Worm (Caenorhabditis elegans) whole organism, mixed stage, embryonic: ENCODE data around the gene gly-1.
"Not testable (repeated sequence)": the region's sequence is repeated elsewhere in the genome, so short reads cannot be mapped to it uniquely, and the experiment has no call there.

Source experiments
- bed-3 ChIP-seq: fragments of 200-800 bp; sonication (Bioruptor generic); optimal IDR thresholded peaks from 3 replicates; lab custom pipeline; 2018; ENCODE audit warnings: mild to moderate bottlenecking, missing genetic modification characterization, moderate library complexity, missing compliant biosample characterization
- ceh-43 ChIP-seq: fragments of 200-800 bp; sonication (Bioruptor generic); optimal IDR thresholded peaks from 2 replicates; lab custom pipeline; 2018; ENCODE audit warnings: mild to moderate bottlenecking, missing genetic modification characterization, moderate library complexity, missing compliant biosample characterization
- ceh-83 ChIP-seq: fragments of 200-800 bp; sonication (Bioruptor generic); optimal IDR thresholded peaks from 2 replicates; lab custom pipeline; 2018; ENCODE audit warnings: mild to moderate bottlenecking, missing genetic modification characterization, missing compliant biosample characterization
- ces-1 ChIP-seq: fragments of 150-350 bp; optimal IDR thresholded peaks from 2 replicates; lab custom pipeline; 2014; ENCODE audit warnings: missing biosample characterization, missing genetic modification reagents, missing genetic modification characterization
- drap-1 ChIP-seq: fragments of 200-800 bp; sonication (Bioruptor generic); optimal IDR thresholded peaks from 3 replicates; lab custom pipeline; 2018; ENCODE audit warnings: mild to moderate bottlenecking, missing genetic modification characterization, missing compliant biosample characterization
- elt-1 ChIP-seq: sonication (generic microtip); optimal IDR thresholded peaks from 2 replicates; lab custom pipeline; 2017; ENCODE audit warnings: missing genetic modification characterization, mild to moderate bottlenecking, missing compliant biosample characterization, antibody characterized with exemption, moderate library complexity, borderline replicate concordance; ENCODE audit not compliant: insufficient read depth
- flh-1 ChIP-seq: fragments of 200-800 bp; sonication (Bioruptor generic); optimal IDR thresholded peaks from 2 replicates; lab custom pipeline; 2018; ENCODE audit warnings: mild to moderate bottlenecking, missing genetic modification characterization, moderate library complexity, missing compliant biosample characterization
- ham-2 ChIP-seq: fragments of 200-800 bp; sonication (Bioruptor generic); optimal IDR thresholded peaks from 2 replicates; lab custom pipeline; 2018; ENCODE audit warnings: mild to moderate bottlenecking, missing genetic modification characterization, missing compliant biosample characterization
- hlh-1 ChIP-seq: fragments of 150-350 bp; optimal IDR thresholded peaks from 2 replicates; lab custom pipeline; 2014; ENCODE audit warnings: missing biosample characterization, missing genetic modification reagents, missing genetic modification characterization
- lin-13 ChIP-seq: fragments of 150-350 bp; optimal IDR thresholded peaks from 2 replicates; lab custom pipeline; 2014; ENCODE audit warnings: missing biosample characterization, missing genetic modification characterization
- lin-32 ChIP-seq: fragments of 200-800 bp; sonication (Bioruptor generic); optimal IDR thresholded peaks from 2 replicates; lab custom pipeline; 2018; ENCODE audit warnings: mild to moderate bottlenecking, missing genetic modification characterization, missing compliant biosample characterization
- lsy-2 ChIP-seq: fragments of 150-350 bp; optimal IDR thresholded peaks from 2 replicates; lab custom pipeline; 2014; ENCODE audit warnings: missing biosample characterization, missing genetic modification characterization
- mab-5 ChIP-seq: fragments of 150-350 bp; optimal IDR thresholded peaks from 2 replicates; lab custom pipeline; 2014; ENCODE audit warnings: missing biosample characterization, missing genetic modification characterization
- mep-1 ChIP-seq: fragments of 150-350 bp; optimal IDR thresholded peaks from 2 replicates; lab custom pipeline; 2017; ENCODE audit warnings: missing biosample characterization, missing genetic modification reagents, missing genetic modification characterization, inconsistent platforms
- mls-2 ChIP-seq: sonication (generic microtip); optimal IDR thresholded peaks from 2 replicates; lab custom pipeline; 2016; ENCODE audit warnings: mild to moderate bottlenecking, missing genetic modification characterization, moderate library complexity, missing compliant biosample characterization
- nhr-12 ChIP-seq: fragments of 150-350 bp; optimal IDR thresholded peaks from 2 replicates; lab custom pipeline; 2014; ENCODE audit warnings: missing biosample characterization, missing genetic modification characterization
- nhr-2 ChIP-seq: fragments of 150-350 bp; optimal IDR thresholded peaks from 2 replicates; lab custom pipeline; 2014; ENCODE audit warnings: missing biosample characterization, missing genetic modification characterization
- nhr-237 ChIP-seq: fragments of 150-350 bp; optimal IDR thresholded peaks from 2 replicates; lab custom pipeline; 2014; ENCODE audit warnings: missing biosample characterization, missing genetic modification characterization
- nhr-28 ChIP-seq: fragments of 150-350 bp; optimal IDR thresholded peaks from 2 replicates; lab custom pipeline; 2014; ENCODE audit warnings: missing biosample characterization, missing genetic modification characterization
- nhr-76 ChIP-seq: sonication (generic microtip); optimal IDR thresholded peaks from 2 replicates; lab custom pipeline; 2017; ENCODE audit warnings: missing biosample characterization, missing genetic modification characterization
- sem-2 ChIP-seq: fragments of 200-800 bp; sonication (Bioruptor generic); optimal IDR thresholded peaks from 2 replicates; lab custom pipeline; 2018; ENCODE audit warnings: mild to moderate bottlenecking, missing genetic modification characterization, missing compliant biosample characterization
- sptf-1 ChIP-seq: sonication (generic microtip); optimal IDR thresholded peaks from 2 replicates; lab custom pipeline; 2017; ENCODE audit warnings: mild to moderate bottlenecking, missing genetic modification characterization, moderate library complexity, missing compliant biosample characterization
- tbx-8 ChIP-seq: fragments of 200-800 bp; sonication (Bioruptor generic); optimal IDR thresholded peaks from 2 replicates; lab custom pipeline; 2018; ENCODE audit warnings: mild to moderate bottlenecking, missing genetic modification characterization, moderate library complexity, missing compliant biosample characterization
- unc-120 ChIP-seq: sonication (generic microtip); optimal IDR thresholded peaks from 2 replicates; lab custom pipeline; 2017; ENCODE audit warnings: missing genetic modification characterization, missing compliant biosample characterization; ENCODE audit not compliant: poor library complexity, severe bottlenecking
- unc-39 ChIP-seq: fragments of 150-350 bp; optimal IDR thresholded peaks from 2 replicates; lab custom pipeline; 2014; ENCODE audit warnings: missing biosample characterization, missing genetic modification characterization
- unc-62 ChIP-seq: fragments of 150-350 bp; optimal IDR thresholded peaks from 2 replicates; lab custom pipeline; 2014; ENCODE audit warnings: missing biosample characterization, missing genetic modification reagents, missing genetic modification characterization
- zip-8 ChIP-seq: fragments of 150-350 bp; optimal IDR thresholded peaks from 2 replicates; lab custom pipeline; 2014; ENCODE audit warnings: missing biosample characterization, missing genetic modification characterization
- ztf-11 ChIP-seq: fragments of 150-350 bp; optimal IDR thresholded peaks from 2 replicates; lab custom pipeline; 2014; ENCODE audit warnings: missing biosample characterization, missing genetic modification characterization

The gly-1 gene

ce11 chrII:10946848-10947247 is 44.8 kb upstream of the gly-1 start:
- TF ChIP-seq nhr-28 (tag; lab: Kevin White, UChicago) (no peak), unc-62 (GFP tag; lab: Kevin White, UChicago) (peak; percentile 81)
- TF ChIP-seq, all 35 proteins: peak for 1

ce11 chrII:10945446-10945845 is 43.4 kb upstream of the gly-1 start:
- no peak for TF ChIP-seq unc-39 (tag; lab: Kevin White, UChicago)

- TF ChIP-seq ztf-11 (tag; lab: Kevin White, UChicago); sem-2; ceh-43 (GFP tag; lab: Kevin White, UChicago): not testable (repeated sequence)
These were observed 39.9 kb upstream of the gly-1 start, which contains the start of gene R03D7.15 for ce11 chrII:10941918-10942317. R03D7.15 (plus strand) TSS chrII:10942216.

DNA sequence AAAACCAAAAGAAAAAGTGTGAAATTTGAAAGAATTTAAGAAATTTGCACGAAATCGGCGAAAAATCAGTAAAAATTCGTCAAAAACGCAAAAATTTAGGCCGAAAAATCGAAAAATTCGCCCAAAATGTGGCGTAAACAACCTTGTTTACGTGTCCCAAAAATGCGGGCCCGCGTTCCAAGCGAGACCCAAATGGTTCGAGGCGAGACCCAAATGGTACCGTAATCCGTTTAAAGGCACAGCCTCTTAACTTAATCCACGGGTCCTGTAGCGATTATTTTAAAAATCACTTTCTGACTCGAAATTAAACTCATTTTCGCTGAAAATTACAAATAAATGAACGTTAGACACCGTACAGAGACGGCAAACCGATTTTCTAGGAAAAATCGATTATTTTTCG is 33.3 kb upstream of the gly-1 start:
- TF ChIP-seq elt-1 (no peak), nhr-237 (no peak), hlh-1 (tag; lab: Kevin White, UChicago) (no peak), lin-13 (no peak), bed-3 (GFP tag; lab: Kevin White, UChicago) (no peak), ceh-83 (GFP tag; lab: Kevin White, UChicago) (no peak), tbx-8 (GFP tag; lab: Kevin White, UChicago) (no peak), ham-2 (GFP tag; lab: Kevin White, UChicago) (no peak), mab-5 (no peak), lsy-2 (tag; lab: Kevin White, UChicago) (no peak), nhr-12 (no peak), mls-2 (tag; lab: Kevin White, UChicago) (no peak), sem-2 (no peak), nhr-2 (no peak), ceh-43 (GFP tag; lab: Kevin White, UChicago) (no peak), ces-1 (no peak)
- TF ChIP-seq, all 35 proteins: peak for 0

ce11 chrII:10934786-10935185 is 32.8 kb upstream of the gly-1 start, which contains the start of gene R03D7.2:
R03D7.2 (minus strand) TSS chrII:10935184.
- no peak for TF ChIP-seq mls-2 (tag; lab: Kevin White, UChicago)
- no peak for TF ChIP-seq lin-32 (GFP tag; lab: Kevin White, UChicago)
- TF ChIP-seq hlh-1 (tag; lab: Kevin White, UChicago) = no peak
- TF ChIP-seq nhr-12 = no peak
- no peak for TF ChIP-seq elt-1
- TF ChIP-seq ham-2 (GFP tag; lab: Kevin White, UChicago) = no peak

DNA sequence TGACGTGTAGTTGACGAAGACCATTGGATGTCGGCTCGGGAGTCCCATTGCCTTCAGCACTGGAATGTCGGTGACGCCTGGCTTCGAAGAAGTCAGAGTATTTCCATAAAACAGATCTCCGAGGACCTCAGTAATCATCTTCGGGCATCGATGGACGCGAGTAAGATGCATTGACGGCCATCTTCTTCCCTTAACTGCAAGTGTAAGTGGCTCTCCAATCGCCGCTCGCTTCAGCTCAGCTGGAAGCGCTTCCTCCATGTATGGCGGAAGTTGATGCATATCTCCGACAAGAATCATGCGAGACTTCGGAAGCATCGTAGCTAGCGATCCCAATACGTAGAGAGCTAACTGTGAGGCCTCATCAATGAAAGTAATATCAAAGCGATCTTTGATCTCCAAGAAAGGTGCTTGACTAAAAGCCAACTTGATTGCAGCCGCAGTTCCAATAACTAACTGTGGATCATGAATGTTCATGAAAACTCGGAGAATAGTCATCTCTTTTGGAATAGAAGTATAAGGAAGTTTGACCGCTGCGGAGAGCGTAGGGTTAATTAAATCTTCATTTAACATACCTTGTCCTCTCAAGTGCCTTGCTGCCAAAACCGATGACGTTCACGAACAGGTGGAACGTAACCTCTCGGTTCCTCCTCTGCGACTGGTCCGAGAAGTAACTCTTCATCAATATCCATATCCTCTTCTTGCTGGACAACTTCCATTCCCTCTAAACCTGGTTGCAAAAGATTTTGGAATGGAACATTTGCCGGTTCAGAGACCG is 32.1 kb upstream of the gly-1 start:
- TF ChIP-seq ces-1 = no peak
- no peak for TF ChIP-seq nhr-237
- no peak for TF ChIP-seq drap-1 (GFP tag; lab: Kevin White, UChicago)
- no peak for TF ChIP-seq nhr-76 (tag; lab: Kevin White, UChicago)
- TF ChIP-seq elt-1 = no peak
- TF ChIP-seq nhr-2 = no peak
- no peak for TF ChIP-seq unc-62 (GFP tag; lab: Kevin White, UChicago)
- no peak for TF ChIP-seq bed-3 (GFP tag; lab: Kevin White, UChicago)

DNA sequence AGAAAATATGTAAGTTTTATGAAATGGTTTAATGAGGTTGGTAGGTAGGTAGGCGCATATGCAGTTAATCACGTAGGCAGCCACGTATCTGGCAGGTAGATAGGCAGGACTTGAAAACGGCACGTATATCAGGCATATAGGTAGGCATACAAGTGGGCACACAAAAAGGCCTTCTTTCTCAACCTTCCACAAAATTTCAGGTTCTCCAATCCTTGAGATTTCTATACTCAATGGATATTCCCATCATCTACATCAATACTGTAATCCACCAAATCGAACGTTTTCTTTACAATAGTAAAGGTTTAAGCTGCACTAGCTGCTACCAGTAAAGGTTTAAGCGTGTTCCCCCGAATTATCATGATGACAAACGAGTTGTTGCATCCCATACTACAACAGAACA is 30.3 kb upstream of the gly-1 start:
- TF ChIP-seq mep-1 (tag; lab: Kevin White, UChicago) = no peak
- TF ChIP-seq zip-8 (tag; lab: Kevin White, UChicago) = no peak
- no peak for TF ChIP-seq ceh-43 (GFP tag; lab: Kevin White, UChicago)
- TF ChIP-seq flh-1 (GFP tag; lab: Kevin White, UChicago) = no peak
- TF ChIP-seq sptf-1 = no peak
- TF ChIP-seq bed-3 (GFP tag; lab: Kevin White, UChicago) = no peak
- TF ChIP-seq unc-120 (tag; lab: Kevin White, UChicago) = no peak
- no peak for TF ChIP-seq ztf-11 (tag; lab: Kevin White, UChicago)
- no peak for TF ChIP-seq elt-1
- no peak for TF ChIP-seq nhr-12
